Fruit fly (Drosophila melanogaster): ENCODE data around the gene CG6055.

Gene CG6055

DNA sequence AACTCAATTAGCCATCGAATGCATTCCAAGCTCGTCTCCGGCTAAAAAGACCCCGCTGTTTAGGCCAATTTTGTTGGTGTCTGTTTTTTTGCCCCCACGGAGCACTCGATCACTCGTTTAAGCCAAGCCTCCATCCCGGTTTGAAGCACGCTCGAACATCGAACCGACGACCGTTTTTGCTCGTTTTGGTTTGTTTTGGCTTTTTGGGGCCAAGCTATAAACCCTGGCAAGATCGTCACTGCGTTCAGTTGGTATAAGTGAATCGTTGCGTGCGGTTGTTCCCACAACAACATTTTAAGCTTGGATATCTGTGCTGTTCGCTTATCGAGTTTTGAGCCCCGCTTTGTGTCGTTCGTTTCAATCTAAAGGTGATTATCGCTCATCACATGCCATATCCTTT is at the start of gene CG6055:
TSS of gene CG6055 (plus strand) at position 240 of the 400 bp plus-strand sequence.
- TF ChIP-seq CG14711 (tag; optimal IDR thresholded peaks at IDR 0.05) (no peak), pad (GFP tag; optimal IDR thresholded peaks at IDR 0.05) (no peak), Clk (GFP tag; optimal IDR thresholded peaks at IDR 0.05) (no peak), CG7101 (tag; optimal IDR thresholded peaks at IDR 0.05) (no peak), kay (GFP tag; ENCODE audit: borderline replicate concordance) (peak; percentile 8), CG5204 (GFP tag; optimal IDR thresholded peaks at IDR 0.05) (no peak), Crg-1 (GFP tag; optimal IDR thresholded peaks at IDR 0.05) (no peak), bab1 (GFP tag; optimal IDR thresholded peaks at IDR 0.05) (no peak)

dm6 chr2L:7418148-7418988 is 48.0 kb upstream of the CG6055 start:
- TF ChIP-seq toe (GFP tag; optimal IDR thresholded peaks at IDR 0.05) = no peak
- no peak for TF ChIP-seq CG11617 (GFP tag; optimal IDR thresholded peaks at IDR 0.05)
- TF ChIP-seq cnc (optimal IDR thresholded peaks at IDR 0.05) = no peak
- no peak for TF ChIP-seq ovo (GFP tag; optimal IDR thresholded peaks at IDR 0.05)
- TF ChIP-seq CG12768 (GFP tag; optimal IDR thresholded peaks at IDR 0.05) = no peak
- no peak for TF ChIP-seq CG1620 (GFP tag; optimal IDR thresholded peaks at IDR 0.05)
- TF ChIP-seq pad (GFP tag; optimal IDR thresholded peaks at IDR 0.05) = peak; percentile 28
- peak; percentile 15 for TF ChIP-seq cic (GFP tag; optimal IDR thresholded peaks at IDR 0.05)
- TF ChIP-seq kay (GFP tag; ENCODE audit: borderline replicate concordance) = peak; percentile 93
- TF ChIP-seq bab1 (GFP tag; optimal IDR thresholded peaks at IDR 0.05) = peak; percentile 12
- no peak for TF ChIP-seq Hr96 (GFP tag; optimal IDR thresholded peaks at IDR 0.05)
- no peak for TF ChIP-seq Crg-1 (GFP tag; optimal IDR thresholded peaks at IDR 0.05)
- TF ChIP-seq CG5204 (GFP tag; optimal IDR thresholded peaks at IDR 0.05) = no peak
- no peak for TF ChIP-seq CG33017 (tag; optimal IDR thresholded peaks at IDR 0.05)
- no peak for TF ChIP-seq CG7101 (tag; optimal IDR thresholded peaks at IDR 0.05)
- TF ChIP-seq Clk (GFP tag; optimal IDR thresholded peaks at IDR 0.05) = no peak
- peak; percentile 80 for TF ChIP-seq tj (GFP tag; optimal IDR thresholded peaks at IDR 0.05)
- TF ChIP-seq CG14711 (tag; optimal IDR thresholded peaks at IDR 0.05) = no peak
- TF ChIP-seq Mnt (GFP tag; optimal IDR thresholded peaks at IDR 0.05) = peak; percentile 55
- no peak for TF ChIP-seq CG7045 (GFP tag; optimal IDR thresholded peaks at IDR 0.05)

DNA sequence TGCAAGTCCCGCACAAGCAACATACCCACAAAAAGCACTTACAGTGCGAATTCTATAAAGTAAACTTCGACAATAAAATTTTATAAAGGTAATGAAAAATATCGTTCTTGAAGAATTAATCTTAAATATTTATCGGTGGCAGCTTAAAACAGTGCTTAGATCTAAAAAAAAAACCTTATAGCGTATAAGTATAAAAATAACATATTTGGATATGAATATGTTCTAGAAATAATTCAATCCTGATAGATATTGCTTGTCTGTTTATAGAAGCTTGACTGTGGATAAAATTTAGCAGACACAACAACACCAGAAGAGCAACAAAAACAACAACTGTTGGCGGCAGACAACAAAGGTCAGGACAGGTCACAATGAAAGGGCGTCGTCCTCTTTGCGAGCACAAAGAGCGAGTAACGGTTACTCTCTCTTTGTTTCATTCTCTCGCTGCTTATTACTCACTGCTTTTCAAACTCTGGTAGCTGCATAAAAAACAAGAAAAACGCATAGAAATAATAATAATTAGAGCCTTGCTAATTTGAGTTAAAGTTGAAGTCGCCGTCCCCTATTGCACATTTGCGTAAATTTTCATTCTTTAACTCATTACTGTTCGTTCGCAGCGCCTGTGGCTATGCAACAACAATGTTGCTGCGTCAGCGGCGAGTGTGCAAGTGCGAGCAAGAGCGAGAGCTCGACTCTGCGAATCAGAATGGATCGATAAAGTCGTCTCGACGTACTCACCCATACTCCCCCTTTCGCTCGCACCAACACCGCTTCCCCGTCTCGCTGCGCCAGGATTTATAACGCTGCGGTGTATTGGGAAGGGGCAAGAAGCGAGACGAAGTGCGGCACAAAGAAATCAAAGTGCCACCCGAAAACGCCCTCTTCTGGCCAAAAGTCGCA is 46.7 kb upstream of the CG6055 start:
- TF ChIP-seq tj (GFP tag; optimal IDR thresholded peaks at IDR 0.05) = peak; percentile 78
- TF ChIP-seq Crg-1 (GFP tag; optimal IDR thresholded peaks at IDR 0.05) = no peak

- TF ChIP-seq CG33017 (tag; optimal IDR thresholded peaks at IDR 0.05) (peak; percentile 48), cnc (optimal IDR thresholded peaks at IDR 0.05) (no peak)
These were observed 45.7 kb upstream of the CG6055 start for dm6 chr2L:7420305-7421287.

DNA sequence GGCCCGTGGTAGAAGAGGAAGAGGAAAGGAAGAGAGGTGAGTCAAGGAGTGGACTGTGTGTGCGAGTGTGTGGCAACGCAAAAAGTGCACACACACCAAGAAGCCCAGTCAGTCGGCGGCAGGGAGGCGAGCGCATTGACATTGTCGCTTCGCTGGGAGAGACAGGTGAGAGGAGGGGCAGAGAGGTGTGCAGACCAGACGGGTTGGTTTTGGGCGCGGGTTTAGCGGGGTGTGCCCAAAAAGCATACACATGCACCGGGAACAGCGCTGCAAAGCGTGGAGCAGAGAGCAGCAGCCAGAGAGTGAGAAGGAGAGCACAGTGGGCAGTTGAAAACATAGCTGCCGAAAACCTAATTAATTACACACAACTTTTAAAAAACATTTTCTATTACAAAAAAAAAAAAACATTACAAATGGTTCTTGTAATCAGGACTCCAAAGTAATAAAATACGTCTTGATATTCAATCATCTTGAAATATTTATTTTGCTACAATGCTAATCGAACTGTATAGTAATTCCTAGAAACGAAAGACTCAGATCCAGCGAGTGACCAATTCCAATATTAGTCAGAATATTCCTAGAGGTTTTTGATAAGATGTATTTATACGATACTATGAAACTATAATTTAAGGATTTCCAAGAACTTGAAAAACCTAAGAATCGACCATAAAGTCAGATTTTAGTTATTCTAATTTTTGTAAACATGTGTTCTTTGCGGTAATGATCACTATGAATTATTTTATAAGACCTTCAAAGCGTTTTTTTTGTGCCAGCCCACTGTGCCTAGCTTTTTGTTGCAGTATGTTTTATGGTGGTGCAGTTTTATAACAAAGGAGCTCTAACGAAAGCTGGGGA is 43.7 kb upstream of the CG6055 start:
- TF ChIP-seq CG11617 (GFP tag; optimal IDR thresholded peaks at IDR 0.05) (no peak), CG33017 (tag; optimal IDR thresholded peaks at IDR 0.05) (no peak), CG12768 (GFP tag; optimal IDR thresholded peaks at IDR 0.05) (no peak), CG14711 (tag; optimal IDR thresholded peaks at IDR 0.05) (no peak), CG7045 (GFP tag; optimal IDR thresholded peaks at IDR 0.05) (no peak), Crg-1 (GFP tag; optimal IDR thresholded peaks at IDR 0.05) (no peak), CG1620 (GFP tag; optimal IDR thresholded peaks at IDR 0.05) (no peak), pad (GFP tag; optimal IDR thresholded peaks at IDR 0.05) (no peak), kay (GFP tag; ENCODE audit: borderline replicate concordance) (peak; percentile 87), cnc (optimal IDR thresholded peaks at IDR 0.05) (no peak), Mnt (GFP tag; optimal IDR thresholded peaks at IDR 0.05) (peak; percentile 35), ovo (GFP tag; optimal IDR thresholded peaks at IDR 0.05) (no peak), Hr96 (GFP tag; optimal IDR thresholded peaks at IDR 0.05) (no peak), cic (GFP tag; optimal IDR thresholded peaks at IDR 0.05) (no peak), CG5204 (GFP tag; optimal IDR thresholded peaks at IDR 0.05) (peak; percentile 37), CG7101 (tag; optimal IDR thresholded peaks at IDR 0.05) (peak; percentile 18), Clk (GFP tag; optimal IDR thresholded peaks at IDR 0.05) (no peak), bab1 (GFP tag; optimal IDR thresholded peaks at IDR 0.05) (no peak), tj (GFP tag; optimal IDR thresholded peaks at IDR 0.05) (peak; percentile 72), toe (GFP tag; optimal IDR thresholded peaks at IDR 0.05) (peak; percentile 1)
